Worm (Caenorhabditis elegans): Measurements from ENCODE around the gene cct-2.

cct-2 gene

ce11 chrII:8964835-8965234 lies 37.3 kb downstream of the cct-2 start, which contains the start of the genes ndub-3 and C18E9.2 (continued):
- TF ChIP-seq sdz-12 (GFP tag; optimal IDR thresholded peaks at IDR 0.05), result no peak
- TF ChIP-seq ceh-44 (GFP tag; IDR thresholded peaks at IDR 0.05), result no peak
- no peak for TF ChIP-seq hmg-1.1 (GFP tag; IDR thresholded peaks at IDR 0.05)
- TF ChIP-seq dmd-8 (GFP tag; IDR thresholded peaks at IDR 0.05), result no peak
- no peak for TF ChIP-seq nhr-102 (tag; optimal IDR thresholded peaks at IDR 0.05)
- TF ChIP-seq nhr-11 (tag; optimal IDR thresholded peaks at IDR 0.05), result no peak
- peak in 1 of 2 experiments; percentile 13 for TF ChIP-seq hif-1 (tag; optimal IDR thresholded peaks at IDR 0.05)
- TF ChIP-seq lin-39 (tag; optimal IDR thresholded peaks at IDR 0.05), result no peak
- TF ChIP-seq set-16 (GFP tag; IDR thresholded peaks at IDR 0.05), result no peak
- TF ChIP-seq mes-2 (tag; optimal IDR thresholded peaks at IDR 0.05; ENCODE audit: poor library complexity, severe bottlenecking), result peak; percentile 63
- no peak for TF ChIP-seq ztf-7 (tag; optimal IDR thresholded peaks at IDR 0.05)
- peak in 1 of 2 experiments; percentile 62 for TF ChIP-seq lsy-2 (tag; optimal IDR thresholded peaks at IDR 0.05)
- TF ChIP-seq arid-1 (GFP tag; conservative IDR thresholded peaks at IDR 0.05), result no peak
- no peak for TF ChIP-seq F44E2.7 (GFP tag; IDR thresholded peaks at IDR 0.05)
- no peak for TF ChIP-seq nhr-28 (tag; optimal IDR thresholded peaks at IDR 0.05)
- peak; percentile 65 for TF ChIP-seq hlh-30 (tag; optimal IDR thresholded peaks at IDR 0.05; ENCODE audit: insufficient read depth)
- no peak for TF ChIP-seq mxl-2 (GFP tag; conservative IDR thresholded peaks at IDR 0.05)

- TF ChIP-seq ces-1 (GFP tag; optimal IDR thresholded peaks at IDR 0.05), result no peak
- no peak for TF ChIP-seq jun-1 (tag; optimal IDR thresholded peaks at IDR 0.05)
- TF ChIP-seq dmd-6 (GFP tag; IDR thresholded peaks at IDR 0.05), result peak; percentile 65
- peak; percentile 48; the same call in 1 of the 2 replicates for TF ChIP-seq ceh-20 (GFP tag; IDR thresholded peaks at IDR 0.05)
- TF ChIP-seq nhr-42 (GFP tag; IDR thresholded peaks at IDR 0.05), result peak; percentile 52; the same call in 1 of the 2 replicates
- TF ChIP-seq aly-2 (tag; optimal IDR thresholded peaks at IDR 0.05), result no peak
- peak; percentile 9 to 92 for TF ChIP-seq lsy-2 (tag; optimal IDR thresholded peaks at IDR 0.05)
- TF ChIP-seq skn-1 (tag; optimal IDR thresholded peaks at IDR 0.05), result no peak
- TF ChIP-seq nhr-237 (tag; optimal IDR thresholded peaks at IDR 0.05), result no peak
- no peak for TF ChIP-seq snpc-4 (tag; optimal IDR thresholded peaks at IDR 0.05)
- no peak for TF ChIP-seq daf-8 (GFP tag; IDR thresholded peaks at IDR 0.05)
- no peak for TF ChIP-seq ama-1 (optimal IDR thresholded peaks at IDR 0.05)
- peak; percentile 84 for TF ChIP-seq rbr-2 (tag; optimal IDR thresholded peaks at IDR 0.05)
- TF ChIP-seq ztf-7 (tag; optimal IDR thresholded peaks at IDR 0.05), result no peak
- TF ChIP-seq attf-4 (tag; optimal IDR thresholded peaks at IDR 0.05), result no peak
- peak; percentile 89 for TF ChIP-seq pqm-1 (tag; optimal IDR thresholded peaks at IDR 0.05)
- no peak for TF ChIP-seq mdt-29 (GFP tag; IDR thresholded peaks at IDR 0.05)
- TF ChIP-seq mxl-3 (GFP tag; optimal IDR thresholded peaks at IDR 0.05), result no peak
- TF ChIP-seq F10B5.3 (tag; optimal IDR thresholded peaks at IDR 0.05), result no peak
- TF ChIP-seq lin-38 (GFP tag; IDR thresholded peaks at IDR 0.05), result peak; percentile 75
- peak; percentile 55 for TF ChIP-seq unc-130 (GFP tag; optimal IDR thresholded peaks at IDR 0.05)
- peak in 1 of 2 experiments; percentile 58 for TF ChIP-seq daf-16 (GFP tag; optimal IDR thresholded peaks at IDR 0.05)
- TF ChIP-seq daf-16 (tag; optimal IDR thresholded peaks at IDR 0.05), result peak; percentile 11
- no peak for TF ChIP-seq ZK337.2 (GFP tag; IDR thresholded peaks at IDR 0.05)
- TF ChIP-seq daf-12 (tag; optimal IDR thresholded peaks at IDR 0.05), result no peak
- peak; percentile 52; the same call in 1 of the 2 replicates for TF ChIP-seq ctbp-1 (GFP tag; IDR thresholded peaks at IDR 0.05)
- TF ChIP-seq spr-1 (tag; optimal IDR thresholded peaks at IDR 0.05), result no peak
- TF ChIP-seq nhr-48 (tag; optimal IDR thresholded peaks at IDR 0.05), result peak; percentile 14
- TF ChIP-seq F26F4.8 (GFP tag; conservative IDR thresholded peaks at IDR 0.05), result no peak
- peak; percentile 43 for TF ChIP-seq nhr-77 (tag; optimal IDR thresholded peaks at IDR 0.05)
- peak; percentile 48 for TF ChIP-seq hlh-11 (tag; optimal IDR thresholded peaks at IDR 0.05)
- TF ChIP-seq Y48G9A.11 (GFP tag; IDR thresholded peaks at IDR 0.05), result no peak
- TF ChIP-seq pha-4 (GFP tag; IDR thresholded peaks at IDR 0.05), result peak; percentile 61
- TF ChIP-seq pha-4 (tag; optimal IDR thresholded peaks at IDR 0.05), result no peak
- TF ChIP-seq arid-1 (GFP tag; conservative IDR thresholded peaks at IDR 0.05), result peak; percentile 56; the same call in 1 of the 2 replicates
These were observed 42.0 kb downstream of the cct-2 start, which contains the start of the genes szy-20 and C18E9.5 for ce11 chrII:8969251-8970183. szy-20 (minus strand) TSS chrII:8969333. C18E9.5 (plus strand) TSS chrII:8969980.
